Fruit fly (Drosophila melanogaster) whole organism: Measurements from ENCODE around the gene Trs23.

ENCODE experiments used
- CG8478 ChIP-seq: fragments of >200 bp; optimal IDR thresholded peaks from 2 replicates; lab custom pipeline; 2018; ENCODE audit warnings: inconsistent platforms
- Dll ChIP-seq: fragments of >200 bp; optimal IDR thresholded peaks from 2 replicates; lab custom pipeline; 2017
- EcR ChIP-seq, 2 experiments: fragments of >200 bp; optimal IDR thresholded peaks; 2 replicates each; lab custom pipeline; 2017; ENCODE audit warnings: missing biosample characterization in 2 of 2, missing genetic modification characterization in 2 of 2, missing genetic modification reagents in 2 of 2
- pan ChIP-seq: fragments of >200 bp; optimal IDR thresholded peaks from 2 replicates; lab custom pipeline; 2017
- psq ChIP-seq: fragments of >200 bp; optimal IDR thresholded peaks from 2 replicates; lab custom pipeline; 2017
- usp ChIP-seq: fragments of >200 bp; optimal IDR thresholded peaks from 2 replicates; lab custom pipeline; 2017; ENCODE audit warnings: missing biosample characterization, missing genetic modification characterization, mixed read lengths

The Trs23 gene

DNA sequence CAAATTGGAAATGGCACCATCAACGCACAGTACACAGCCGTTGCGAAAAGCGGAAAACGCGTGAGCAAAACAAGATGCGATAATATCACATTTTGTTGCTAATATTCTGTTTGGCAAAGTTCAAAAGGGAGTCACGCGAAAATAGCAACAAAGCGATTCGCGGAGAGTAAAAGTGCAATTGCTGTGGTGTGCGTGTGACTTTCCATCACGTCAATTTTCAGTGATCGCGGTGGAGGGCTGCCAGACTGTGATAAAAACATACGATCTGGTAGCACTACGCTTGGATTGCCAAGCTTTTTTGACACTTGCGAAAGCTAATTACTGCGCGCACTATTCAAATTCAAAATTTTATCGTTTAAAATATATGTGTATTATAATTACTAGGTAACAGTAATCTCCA lies 23.4 kb downstream of the Trs23 start, which contains the start of gene Hnf4:
Gene Hnf4 (minus strand): TSS at position 199 of the 400 bp plus-strand sequence.
- TF ChIP-seq CG8478 (lab: Kevin White, UChicago) (no peak), psq (no peak), pan (lab: Kevin White, UChicago) (no peak), Dll (no peak), EcR (GFP tag; optimal IDR thresholded peaks at IDR 0.05; lab: Kevin White, UChicago) (no peak)

- TF ChIP-seq usp (GFP tag; lab: Kevin White, UChicago) = no peak
- TF ChIP-seq EcR (GFP tag; optimal IDR thresholded peaks at IDR 0.05; lab: Kevin White, UChicago) = no peak
- TF ChIP-seq psq = no peak
- TF ChIP-seq CG8478 (lab: Kevin White, UChicago) = no peak
- no peak for TF ChIP-seq Dll
- no peak for TF ChIP-seq pan (lab: Kevin White, UChicago)
These were observed 28.5 kb downstream of the Trs23 start for dm6 chr2L:8714513-8714912.

dm6 chr2L:8715454-8715853 lies 29.4 kb downstream of the Trs23 start:
- TF ChIP-seq psq (no peak), usp (GFP tag; lab: Kevin White, UChicago) (no peak), Dll (no peak), pan (lab: Kevin White, UChicago) (no peak), CG8478 (lab: Kevin White, UChicago) (no peak)

dm6 chr2L:8716383-8716782 lies 30.4 kb downstream of the Trs23 start:
- TF ChIP-seq Dll = no peak
- no peak for TF ChIP-seq psq

- TF ChIP-seq Dll = no peak
- TF ChIP-seq EcR (GFP tag; optimal IDR thresholded peaks at IDR 0.05; lab: Kevin White, UChicago) = peak in 1 of 2 experiments; percentile 12
These were observed 31.7 kb downstream of the Trs23 start for dm6 chr2L:8717618-8718336.

DNA sequence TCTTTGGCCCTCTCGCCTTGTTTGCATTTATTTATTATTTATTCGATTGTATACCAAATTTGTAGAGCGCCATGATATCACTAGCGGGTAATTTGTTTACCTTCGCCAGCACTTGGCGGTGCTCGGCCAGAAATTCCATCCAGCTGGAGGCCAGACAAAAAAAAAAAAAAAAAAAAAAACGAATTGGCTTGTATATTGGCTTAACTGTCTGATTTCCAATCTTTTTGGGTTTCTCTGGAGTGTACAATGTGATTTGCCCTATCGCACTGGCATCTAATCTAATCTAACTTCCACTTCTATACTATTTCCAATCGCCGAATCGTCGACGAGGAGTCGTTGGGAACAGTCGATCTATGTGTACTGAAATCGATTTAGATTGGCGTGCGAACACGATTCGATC lies 33.7 kb downstream of the Trs23 start:
- no peak for TF ChIP-seq usp (GFP tag; lab: Kevin White, UChicago)
- no peak for TF ChIP-seq EcR (GFP tag; optimal IDR thresholded peaks at IDR 0.05; lab: Kevin White, UChicago)
- no peak for TF ChIP-seq psq
- TF ChIP-seq Dll = no peak
- no peak for TF ChIP-seq CG8478 (lab: Kevin White, UChicago)
- TF ChIP-seq pan (lab: Kevin White, UChicago) = no peak

- TF ChIP-seq CG8478 (lab: Kevin White, UChicago) (no peak), psq (no peak), usp (GFP tag; lab: Kevin White, UChicago) (no peak), Dll (no peak), EcR (GFP tag; optimal IDR thresholded peaks at IDR 0.05; lab: Kevin White, UChicago) (no peak), pan (lab: Kevin White, UChicago) (no peak)
These were observed 35.0 kb downstream of the Trs23 start for dm6 chr2L:8721028-8721427.

dm6 chr2L:8732702-8733101 lies 46.7 kb downstream of the Trs23 start:
- no peak for TF ChIP-seq psq
- TF ChIP-seq EcR (GFP tag; optimal IDR thresholded peaks at IDR 0.05; lab: Kevin White, UChicago) = no peak
- no peak for TF ChIP-seq pan (lab: Kevin White, UChicago)
- TF ChIP-seq usp (GFP tag; lab: Kevin White, UChicago) = no peak
- no peak for TF ChIP-seq CG8478 (lab: Kevin White, UChicago)
- TF ChIP-seq Dll = no peak

DNA sequence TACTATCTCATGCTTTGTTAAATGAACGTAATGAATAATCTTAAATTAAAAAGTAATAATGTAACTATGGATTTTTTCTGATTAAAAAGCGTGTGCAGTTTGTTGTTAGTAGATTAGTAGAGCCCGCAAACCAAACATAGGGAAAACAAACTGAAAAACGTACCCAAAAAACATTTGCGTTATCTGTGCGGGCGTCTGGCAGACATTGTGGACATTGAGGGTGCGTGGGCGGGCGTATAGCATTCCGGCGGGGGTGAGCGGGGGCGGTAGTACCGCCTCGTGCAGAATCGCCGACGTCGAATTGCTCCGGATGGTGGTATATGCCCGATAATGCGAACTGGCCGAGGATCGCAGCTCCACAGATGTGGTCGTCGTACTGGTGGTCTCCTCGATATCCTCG lies 48.3 kb downstream of the Trs23 start:
- no peak for TF ChIP-seq CG8478 (lab: Kevin White, UChicago)
- no peak for TF ChIP-seq pan (lab: Kevin White, UChicago)
- no peak for TF ChIP-seq Dll
- TF ChIP-seq usp (GFP tag; lab: Kevin White, UChicago) = no peak
- TF ChIP-seq psq = no peak
- no peak for TF ChIP-seq EcR (GFP tag; optimal IDR thresholded peaks at IDR 0.05; lab: Kevin White, UChicago)

DNA sequence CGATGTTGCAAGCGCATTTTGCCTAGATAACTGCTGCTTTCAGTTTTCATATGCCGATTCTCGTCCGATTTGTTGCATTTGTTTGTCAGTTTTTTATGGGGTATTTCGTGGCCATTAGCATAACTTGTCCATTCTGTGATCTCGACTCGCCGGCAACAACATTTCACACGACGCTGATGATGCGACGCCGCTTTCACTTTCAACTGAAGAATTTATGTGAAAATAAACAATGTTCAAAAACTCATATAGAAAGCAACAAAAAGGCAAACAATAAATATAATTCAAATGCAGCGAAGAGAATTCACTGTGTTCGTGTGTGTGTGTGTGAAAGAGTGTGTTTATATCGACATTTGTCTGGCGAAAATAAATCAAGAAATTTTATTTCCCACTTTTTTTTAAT lies 49.0 kb downstream of the Trs23 start:
- TF ChIP-seq pan (lab: Kevin White, UChicago) = no peak
- no peak for TF ChIP-seq CG8478 (lab: Kevin White, UChicago)
- TF ChIP-seq psq = no peak
- TF ChIP-seq usp (GFP tag; lab: Kevin White, UChicago) = no peak
- no peak for TF ChIP-seq EcR (GFP tag; optimal IDR thresholded peaks at IDR 0.05; lab: Kevin White, UChicago)
- no peak for TF ChIP-seq Dll

DNA sequence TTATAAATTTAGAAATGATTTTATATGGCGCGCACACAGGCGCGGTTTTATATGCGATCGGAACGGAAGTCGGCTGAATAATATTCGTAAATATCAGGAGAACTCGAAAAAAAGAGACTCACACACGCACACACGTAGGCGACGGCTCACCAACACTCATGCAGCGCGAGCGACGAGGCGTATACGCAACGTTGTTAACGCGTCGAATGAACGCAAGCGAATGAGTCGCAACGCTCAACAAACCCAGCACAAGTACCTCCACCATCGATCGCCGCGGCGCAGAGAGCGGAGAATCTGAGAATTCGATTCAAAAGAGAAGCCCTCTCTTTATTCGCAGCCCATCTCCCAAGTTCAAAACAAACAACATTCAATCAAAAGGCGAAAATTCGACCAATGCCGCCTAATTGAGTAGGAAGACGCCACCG lies 49.6 kb downstream of the Trs23 start:
- TF ChIP-seq usp (GFP tag; lab: Kevin White, UChicago) = no peak
- peak in 1 of 2 experiments; percentile 16 for TF ChIP-seq EcR (GFP tag; optimal IDR thresholded peaks at IDR 0.05; lab: Kevin White, UChicago)
- no peak for TF ChIP-seq Dll

dm6 chr2L:8736383-8736782 lies 50.4 kb downstream of the Trs23 start:
- TF ChIP-seq usp (GFP tag; lab: Kevin White, UChicago) (no peak), CG8478 (lab: Kevin White, UChicago) (no peak), Dll (no peak), EcR (GFP tag; optimal IDR thresholded peaks at IDR 0.05; lab: Kevin White, UChicago) (no peak), pan (lab: Kevin White, UChicago) (no peak), psq (no peak)
